Worm (Caenorhabditis elegans) whole organism, early embryonic: Measurements from ENCODE around the gene ZK622.5.

Source experiments
- aly-1 ChIP-seq: sonication (generic microtip); optimal IDR thresholded peaks from 2 replicates; lab custom pipeline; 2016; ENCODE audit warnings: missing genetic modification characterization, missing compliant biosample characterization
- hnd-1 ChIP-seq: sonication (generic microtip); optimal IDR thresholded peaks from 2 replicates; lab custom pipeline; 2016; ENCODE audit warnings: missing genetic modification characterization, missing compliant biosample characterization
- pes-1 ChIP-seq: fragments of 200-800 bp; sonication (Bioruptor generic); IDR thresholded peaks from 2 replicates; pipeline ENCODE4 v1.3.6; 2022; ENCODE audit warnings: missing genetic modification reagents, missing genetic modification characterization, missing compliant biosample characterization

DNA sequence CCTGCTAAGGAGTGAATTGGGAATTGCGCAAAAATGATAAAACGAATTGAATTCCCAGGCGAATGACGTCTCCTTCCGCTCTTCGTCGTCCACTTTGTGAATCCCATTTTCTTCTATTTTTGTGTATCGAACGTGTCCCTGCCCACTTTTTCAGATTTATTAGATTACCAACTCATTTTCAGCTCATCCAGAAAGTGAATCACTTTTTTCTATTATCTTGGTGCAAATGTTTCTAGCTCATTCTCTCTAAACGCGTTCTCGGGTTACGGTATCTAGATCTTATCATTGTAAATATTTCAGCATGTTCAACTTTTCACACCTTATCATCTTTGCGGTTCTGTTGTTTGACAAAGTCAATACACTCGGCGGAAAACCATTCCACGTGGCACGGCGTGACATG lies at the start of gene ZK622.5:
- TF ChIP-seq pes-1, result no peak
- no peak for TF ChIP-seq aly-1 (tag; lab: Kevin White, UChicago)
- no peak for TF ChIP-seq hnd-1 (tag; lab: Kevin White, UChicago)
